Worm (Caenorhabditis elegans) whole organism, late embryonic: Measurements from ENCODE around the gene mdt-17.

Source experiments
- C08G9.2 ChIP-seq: sonication (generic microtip); optimal IDR thresholded peaks from 2 replicates; lab custom pipeline; 2016; ENCODE audit warnings: mild to moderate bottlenecking, missing genetic modification characterization, moderate library complexity, missing compliant biosample characterization
- K02D7.2 ChIP-seq: sonication (generic microtip); optimal IDR thresholded peaks from 2 replicates; lab custom pipeline; 2017; ENCODE audit warnings: mild to moderate bottlenecking, missing genetic modification characterization, missing compliant biosample characterization
- K09A11.1 ChIP-seq: sonication (generic microtip); optimal IDR thresholded peaks from 2 replicates; lab custom pipeline; 2017; ENCODE audit warnings: antibody characterized with exemption, mild to moderate bottlenecking, missing genetic modification characterization, missing compliant biosample characterization; ENCODE audit not compliant: insufficient read depth
- T23F11.4 ChIP-seq: fragments of 200-800 bp; sonication (Bioruptor generic); optimal IDR thresholded peaks from 2 replicates; lab custom pipeline; 2018; ENCODE audit warnings: mild to moderate bottlenecking, missing genetic modification characterization, missing compliant biosample characterization
- Y22D7AL.16 ChIP-seq: sonication (generic microtip); optimal IDR thresholded peaks from 2 replicates; lab custom pipeline; 2016; ENCODE audit warnings: missing genetic modification characterization, missing compliant biosample characterization
- ahr-1 ChIP-seq: sonication (generic microtip); optimal IDR thresholded peaks from 2 replicates; lab custom pipeline; 2016; ENCODE audit warnings: missing genetic modification characterization, missing compliant biosample characterization
- ceh-19 ChIP-seq: fragments of 200-800 bp; sonication (Bioruptor generic); optimal IDR thresholded peaks from 2 replicates; lab custom pipeline; 2018; ENCODE audit warnings: mild to moderate bottlenecking, missing genetic modification characterization, missing compliant biosample characterization
- ceh-22 ChIP-seq: sonication (generic microtip); optimal IDR thresholded peaks from 2 replicates; lab custom pipeline; 2017; ENCODE audit warnings: missing biosample characterization, missing genetic modification characterization
- ceh-24 ChIP-seq: sonication (generic microtip); optimal IDR thresholded peaks from 2 replicates; lab custom pipeline; 2016; ENCODE audit warnings: mild to moderate bottlenecking, missing genetic modification characterization, missing compliant biosample characterization
- ceh-30 ChIP-seq: fragments of 150-350 bp; optimal IDR thresholded peaks from 2 replicates; lab custom pipeline; 2014; ENCODE audit warnings: missing biosample characterization, missing genetic modification characterization
- ceh-31 ChIP-seq: sonication (generic microtip); optimal IDR thresholded peaks from 2 replicates; lab custom pipeline; 2016; ENCODE audit warnings: missing genetic modification characterization, missing compliant biosample characterization
- ceh-34 ChIP-seq: sonication (generic microtip); optimal IDR thresholded peaks from 2 replicates; lab custom pipeline; 2016; ENCODE audit warnings: mild to moderate bottlenecking, missing genetic modification characterization, missing compliant biosample characterization
- ceh-45 ChIP-seq: fragments of 200-800 bp; sonication (Bioruptor generic); IDR thresholded peaks from 2 replicates; pipeline ENCODE4 v1.3.6; 2022; ENCODE audit warnings: missing genetic modification reagents, missing genetic modification characterization, missing compliant biosample characterization
- ceh-48 ChIP-seq: sonication (generic microtip); optimal IDR thresholded peaks from 2 replicates; lab custom pipeline; 2016; ENCODE audit warnings: missing genetic modification characterization, inconsistent platforms, missing compliant biosample characterization
- ceh-9 ChIP-seq: sonication (generic microtip); optimal IDR thresholded peaks from 2 replicates; lab custom pipeline; 2016; ENCODE audit warnings: mild to moderate bottlenecking, missing genetic modification characterization, inconsistent platforms, missing compliant biosample characterization
- che-1 ChIP-seq: sonication (generic microtip); optimal IDR thresholded peaks from 2 replicates; lab custom pipeline; 2016; ENCODE audit warnings: mild to moderate bottlenecking, missing genetic modification characterization, missing compliant biosample characterization
- elt-2 ChIP-seq: sonication (generic microtip); optimal IDR thresholded peaks from 2 replicates; lab custom pipeline; 2016; ENCODE audit warnings: missing genetic modification reagents, missing genetic modification characterization, missing compliant biosample characterization
- eyg-1 ChIP-seq: sonication (generic microtip); optimal IDR thresholded peaks from 2 replicates; lab custom pipeline; 2016; ENCODE audit warnings: missing genotype, missing genetic modification characterization, missing compliant biosample characterization
- fax-1 ChIP-seq: sonication (generic microtip); optimal IDR thresholded peaks from 2 replicates; lab custom pipeline; 2016; ENCODE audit warnings: missing genotype, missing genetic modification characterization, missing compliant biosample characterization
- fkh-10 ChIP-seq: fragments of 150-350 bp; optimal IDR thresholded peaks from 2 replicates; lab custom pipeline; 2014; ENCODE audit warnings: missing biosample characterization, missing genetic modification reagents, missing genetic modification characterization
- hlh-13 ChIP-seq: fragments of 200-800 bp; sonication (Bioruptor generic); optimal IDR thresholded peaks from 2 replicates; lab custom pipeline; 2018; ENCODE audit warnings: mild to moderate bottlenecking, missing genetic modification characterization, missing compliant biosample characterization
- hlh-30 ChIP-seq: sonication (generic microtip); optimal IDR thresholded peaks from 2 replicates; lab custom pipeline; 2017; ENCODE audit warnings: antibody characterized with exemption, missing genetic modification characterization, missing compliant biosample characterization; ENCODE audit not compliant: insufficient read depth
- hlh-6 ChIP-seq: sonication (generic microtip); optimal IDR thresholded peaks from 2 replicates; lab custom pipeline; 2016; ENCODE audit warnings: missing genotype, missing genetic modification characterization, missing compliant biosample characterization
- hlh-8 ChIP-seq: sonication (generic microtip); optimal IDR thresholded peaks from 2 replicates; lab custom pipeline; 2016; ENCODE audit warnings: missing genotype, missing genetic modification characterization, missing compliant biosample characterization
- lim-6 ChIP-seq: sonication (generic microtip); optimal IDR thresholded peaks from 2 replicates; lab custom pipeline; 2016; ENCODE audit warnings: missing genetic modification characterization, missing compliant biosample characterization
- lin-11 ChIP-seq: fragments of 200-800 bp; sonication (Bioruptor generic); optimal IDR thresholded peaks from 2 replicates; lab custom pipeline; 2018; ENCODE audit warnings: mild to moderate bottlenecking, missing genetic modification characterization, missing compliant biosample characterization
- madf-2 ChIP-seq: sonication (generic microtip); optimal IDR thresholded peaks from 2 replicates; lab custom pipeline; 2017; ENCODE audit warnings: missing genetic modification characterization, missing compliant biosample characterization
- nfya-1 ChIP-seq: sonication (generic microtip); optimal IDR thresholded peaks from 2 replicates; lab custom pipeline; 2017; ENCODE audit warnings: missing genetic modification characterization, mild to moderate bottlenecking, missing compliant biosample characterization, antibody characterized with exemption, moderate library complexity
- nhr-11 ChIP-seq: fragments of 150-350 bp; optimal IDR thresholded peaks from 2 replicates; lab custom pipeline; 2014; ENCODE audit warnings: missing biosample characterization, missing genetic modification characterization
- nhr-232 ChIP-seq: sonication (generic microtip); optimal IDR thresholded peaks from 2 replicates; lab custom pipeline; 2016; ENCODE audit warnings: missing genetic modification characterization, missing compliant biosample characterization
- odd-2 ChIP-seq: sonication (generic microtip); optimal IDR thresholded peaks from 2 replicates; lab custom pipeline; 2017; ENCODE audit warnings: antibody characterized with exemption, mild to moderate bottlenecking, missing genetic modification characterization, missing compliant biosample characterization
- pat-9 ChIP-seq: fragments of 200-800 bp; sonication (Bioruptor generic); optimal IDR thresholded peaks from 2 replicates; lab custom pipeline; 2018; ENCODE audit warnings: mild to moderate bottlenecking, missing genetic modification characterization, moderate library complexity, missing compliant biosample characterization
- pax-1 ChIP-seq: fragments of 150-350 bp; optimal IDR thresholded peaks from 2 replicates; lab custom pipeline; 2014; ENCODE audit warnings: missing biosample characterization, missing genetic modification characterization
- pha-2 ChIP-seq: sonication (generic microtip); optimal IDR thresholded peaks from 2 replicates; lab custom pipeline; 2017; ENCODE audit warnings: mild to moderate bottlenecking, missing genetic modification characterization, missing compliant biosample characterization
- pha-4 ChIP-seq: fragments of 150-350 bp; optimal IDR thresholded peaks from 2 replicates; lab custom pipeline; 2018; ENCODE audit warnings: missing biosample characterization, missing genetic modification reagents, missing genetic modification characterization
- pros-1 ChIP-seq: fragments of 150-350 bp; optimal IDR thresholded peaks from 2 replicates; lab custom pipeline; 2014; ENCODE audit warnings: missing biosample characterization, missing genetic modification reagents, missing genetic modification characterization
- ref-2 ChIP-seq: sonication (generic microtip); optimal IDR thresholded peaks from 2 replicates; lab custom pipeline; 2016; ENCODE audit warnings: missing genetic modification characterization, missing compliant biosample characterization
- rnt-1 ChIP-seq: sonication (generic microtip); optimal IDR thresholded peaks from 2 replicates; lab custom pipeline; 2016; ENCODE audit warnings: missing genetic modification characterization, missing compliant biosample characterization
- sdc-2 ChIP-seq: sonication (generic microtip); optimal IDR thresholded peaks from 2 replicates; lab custom pipeline; 2016; ENCODE audit warnings: missing genotype, missing genetic modification characterization, missing compliant biosample characterization
- sox-4 ChIP-seq: sonication (generic microtip); optimal IDR thresholded peaks from 2 replicates; lab custom pipeline; 2017; ENCODE audit warnings: mild to moderate bottlenecking, missing genetic modification characterization, inconsistent platforms, missing compliant biosample characterization
- ttx-3 ChIP-seq: sonication (generic microtip); optimal IDR thresholded peaks from 2 replicates; lab custom pipeline; 2016; ENCODE audit warnings: missing genetic modification reagents, missing genetic modification characterization, missing compliant biosample characterization
- unc-42 ChIP-seq: sonication (generic microtip); optimal IDR thresholded peaks from 2 replicates; lab custom pipeline; 2016; ENCODE audit warnings: missing genotype, missing genetic modification characterization, missing compliant biosample characterization
- unc-55 ChIP-seq: sonication (generic microtip); optimal IDR thresholded peaks from 2 replicates; lab custom pipeline; 2017; ENCODE audit warnings: missing biosample characterization, missing genetic modification reagents, missing genetic modification characterization
- unc-86 ChIP-seq: sonication (generic microtip); optimal IDR thresholded peaks from 2 replicates; lab custom pipeline; 2016; ENCODE audit warnings: missing genetic modification characterization, missing compliant biosample characterization

Gene mdt-17

ce11 chrV:20279811-20280317, 12.8 kb upstream of the mdt-17 start, which contains the start of gene pqn-94:
TSS of gene pqn-94 (minus strand) at chrV:20279861.
- no peak for TF ChIP-seq fkh-10
- TF ChIP-seq pha-2 = peak; percentile 33

DNA sequence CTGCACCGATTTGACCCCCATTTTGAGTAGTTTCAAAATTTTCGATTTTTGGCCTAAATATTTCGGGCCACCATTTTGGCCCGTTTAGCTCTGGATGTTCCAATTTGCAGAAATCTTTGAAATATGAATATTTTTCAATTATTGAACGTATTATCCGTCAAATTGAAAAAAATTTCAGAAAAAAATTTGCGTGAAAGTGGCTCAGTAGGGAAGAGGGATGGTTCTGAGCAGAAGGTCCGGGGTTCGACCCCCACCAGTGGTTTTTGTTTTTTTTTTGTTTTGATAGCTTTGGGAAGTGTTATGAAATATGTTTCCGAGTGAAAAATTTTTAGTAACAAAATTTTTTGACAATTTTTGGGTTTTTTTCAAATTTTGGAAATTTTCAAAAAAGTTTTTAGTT, 12.3 kb upstream of the mdt-17 start:
- TF ChIP-seq T23F11.4 (no peak), pat-9 (no peak), K02D7.2 (tag; lab: Kevin White, UChicago) (no peak), pax-1 (no peak), nhr-232 (no peak), hlh-8 (tag; lab: Kevin White, UChicago) (no peak), ceh-19 (GFP tag; lab: Kevin White, UChicago) (no peak), ceh-24 (no peak), ahr-1 (no peak), pha-2 (no peak), ttx-3 (tag; lab: Kevin White, UChicago) (no peak), ceh-31 (tag; lab: Kevin White, UChicago) (no peak)

ce11 chrV:20276923-20277322, 9.9 kb upstream of the mdt-17 start:
- no peak for TF ChIP-seq lin-11 (tag; lab: Kevin White, UChicago)
- TF ChIP-seq unc-55 (GFP tag; lab: Kevin White, UChicago) = no peak
- no peak for TF ChIP-seq unc-42 (tag; lab: Kevin White, UChicago)
- TF ChIP-seq elt-2 (tag; lab: Kevin White, UChicago) = no peak
- no peak for TF ChIP-seq fkh-10
- TF ChIP-seq unc-86 (tag; lab: Kevin White, UChicago) = no peak
- TF ChIP-seq hlh-6 (tag; lab: Kevin White, UChicago) = no peak
- no peak for TF ChIP-seq nfya-1 (tag; lab: Kevin White, UChicago)
- no peak for TF ChIP-seq nhr-11
- no peak for TF ChIP-seq ceh-45 (GFP tag; lab: Robert Waterston, UW)
- no peak for TF ChIP-seq ceh-24
- TF ChIP-seq lim-6 (tag; lab: Kevin White, UChicago) = no peak
- TF ChIP-seq ceh-34 = no peak
- TF ChIP-seq ahr-1 = no peak
- no peak for TF ChIP-seq madf-2 (tag; lab: Kevin White, UChicago)
- TF ChIP-seq sox-4 = no peak
- TF ChIP-seq pha-4 (tag; lab: Kevin White, UChicago) = no peak

ce11 chrV:20269661-20270137, 2.7 kb upstream of the mdt-17 start, which contains the start of the genes prmt-1 and cdkr-3:
TSS of gene prmt-1 (minus strand) at chrV:20269711.
TSS of gene cdkr-3 (plus strand) at chrV:20270107.
- TF ChIP-seq ttx-3 (tag; lab: Kevin White, UChicago) (no peak), sdc-2 (no peak), lim-6 (tag; lab: Kevin White, UChicago) (no peak), ceh-31 (tag; lab: Kevin White, UChicago) (no peak), ceh-22 (tag; lab: Kevin White, UChicago) (no peak), ceh-48 (tag; lab: Kevin White, UChicago) (no peak), K09A11.1 (tag; lab: Kevin White, UChicago) (no peak), ceh-30 (tag; lab: Kevin White, UChicago) (no peak), nhr-11 (no peak), eyg-1 (no peak), pros-1 (tag; lab: Kevin White, UChicago) (no peak), fax-1 (tag; lab: Kevin White, UChicago) (no peak), C08G9.2 (tag; lab: Kevin White, UChicago) (no peak), ref-2 (no peak), hlh-13 (no peak), ceh-9 (tag; lab: Kevin White, UChicago) (no peak), sox-4 (no peak), pha-2 (no peak), Y22D7AL.16 (no peak), pat-9 (no peak), che-1 (no peak), hlh-8 (tag; lab: Kevin White, UChicago) (no peak), nfya-1 (tag; lab: Kevin White, UChicago) (peak; percentile 26), ceh-24 (no peak), odd-2 (tag; lab: Kevin White, UChicago) (no peak), pax-1 (peak; percentile 2), unc-42 (tag; lab: Kevin White, UChicago) (peak; percentile 24), rnt-1 (peak; percentile 65), nhr-232 (no peak), unc-86 (tag; lab: Kevin White, UChicago) (no peak), ahr-1 (no peak), hlh-30 (tag; lab: Kevin White, UChicago) (no peak)
